Worm (Caenorhabditis elegans): ENCODE results near the gene snx-17.

Gene snx-17

DNA sequence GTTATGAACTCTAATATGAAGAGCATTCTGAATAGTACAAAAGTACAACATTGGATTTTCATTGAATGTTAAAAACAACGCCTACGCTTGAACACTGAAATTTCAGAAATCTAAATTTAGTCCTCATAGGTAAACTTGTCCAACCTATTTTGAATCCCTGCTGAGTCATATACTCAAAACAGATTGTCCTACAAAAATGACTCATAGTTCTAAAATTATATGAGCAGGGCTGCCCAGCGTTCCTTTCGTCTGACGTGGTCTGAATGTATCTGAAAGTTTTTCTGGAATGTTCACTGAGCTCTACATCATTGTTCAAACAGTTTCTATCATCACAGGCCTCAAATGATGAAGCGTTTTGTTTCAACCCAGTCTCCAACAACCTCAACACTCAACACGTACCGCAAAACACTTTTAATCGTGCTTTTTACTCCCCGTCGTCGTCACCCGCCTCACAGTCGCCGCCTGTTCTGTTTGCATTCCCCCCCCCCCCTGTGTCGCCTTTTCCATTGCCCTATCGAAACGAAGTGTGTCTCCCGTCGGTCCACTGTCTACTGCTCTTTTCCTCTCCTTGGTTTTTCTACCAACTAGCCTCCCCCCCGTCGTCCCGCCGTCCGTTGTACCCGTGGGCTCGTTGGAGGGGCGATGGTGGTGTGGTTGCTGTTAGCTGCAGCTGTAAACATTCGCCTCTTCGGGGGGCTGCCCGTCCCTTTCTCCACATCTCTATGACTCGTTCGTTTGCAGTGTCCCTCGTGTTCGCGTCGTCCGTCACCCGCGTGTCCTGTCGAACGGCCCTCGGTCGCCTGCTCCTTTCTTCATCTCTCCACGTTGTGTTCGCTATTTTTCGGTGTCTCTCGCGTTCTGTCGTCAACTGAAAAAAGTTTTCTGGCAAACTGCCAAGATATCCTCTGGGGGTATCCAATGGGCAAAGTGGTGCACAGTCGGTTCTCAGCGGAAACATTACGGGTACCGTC, 22.0 kb upstream of the snx-17 start:
- TF ChIP-seq nhr-2 (tag; optimal IDR thresholded peaks at IDR 0.05): peak; percentile 0
- TF ChIP-seq nhr-28 (tag; optimal IDR thresholded peaks at IDR 0.05): no peak
- TF ChIP-seq sptf-1 (tag; optimal IDR thresholded peaks at IDR 0.05): peak; percentile 62
- no peak for TF ChIP-seq unc-39 (tag; optimal IDR thresholded peaks at IDR 0.05)
- TF ChIP-seq ces-1 (GFP tag; optimal IDR thresholded peaks at IDR 0.05): no peak
- TF ChIP-seq lsy-2 (tag; optimal IDR thresholded peaks at IDR 0.05): no peak
- TF ChIP-seq elt-3 (tag; optimal IDR thresholded peaks at IDR 0.05): no peak
- no peak for TF ChIP-seq snpc-4 (tag; optimal IDR thresholded peaks at IDR 0.05)
- TF ChIP-seq nhr-12 (tag; optimal IDR thresholded peaks at IDR 0.05): peak; percentile 49
- no peak for TF ChIP-seq mab-5 (tag; optimal IDR thresholded peaks at IDR 0.05)
- peak; percentile 81 for TF ChIP-seq M03D4.4 (tag; optimal IDR thresholded peaks at IDR 0.05)
- TF ChIP-seq sem-2 (GFP tag; optimal IDR thresholded peaks at IDR 0.05): no peak
- TF ChIP-seq hlh-1 (tag; optimal IDR thresholded peaks at IDR 0.05): peak; percentile 60
- no peak for TF ChIP-seq tbx-8 (GFP tag; optimal IDR thresholded peaks at IDR 0.05)
- TF ChIP-seq elt-1 (tag; optimal IDR thresholded peaks at IDR 0.05; ENCODE audit: borderline replicate concordance, insufficient read depth): peak; percentile 25
- peak; percentile 60 for TF ChIP-seq mls-2 (tag; optimal IDR thresholded peaks at IDR 0.05)
- TF ChIP-seq lin-13 (tag; optimal IDR thresholded peaks at IDR 0.05): peak; percentile 51
- TF ChIP-seq lin-32 (GFP tag; optimal IDR thresholded peaks at IDR 0.05): peak; percentile 31
- no peak for TF ChIP-seq ceh-43 (GFP tag; optimal IDR thresholded peaks at IDR 0.05)
- TF ChIP-seq ham-2 (GFP tag; optimal IDR thresholded peaks at IDR 0.05): peak; percentile 94
- no peak for TF ChIP-seq zip-8 (tag; optimal IDR thresholded peaks at IDR 0.05)
- TF ChIP-seq unc-62 (GFP tag; optimal IDR thresholded peaks at IDR 0.05): peak; percentile 70
- peak; percentile 37 for TF ChIP-seq pha-4 (tag; optimal IDR thresholded peaks at IDR 0.05)
- TF ChIP-seq cnd-1 (tag; optimal IDR thresholded peaks at IDR 0.05): peak; percentile 53
- no peak for TF ChIP-seq nhr-237 (tag; optimal IDR thresholded peaks at IDR 0.05)
- TF ChIP-seq bed-3 (GFP tag; optimal IDR thresholded peaks at IDR 0.05): no peak
- TF ChIP-seq unc-120 (tag; optimal IDR thresholded peaks at IDR 0.05; ENCODE audit: poor library complexity, severe bottlenecking): peak; percentile 66
- TF ChIP-seq mep-1 (tag; optimal IDR thresholded peaks at IDR 0.05): peak; percentile 25
- peak; percentile 39 for TF ChIP-seq ztf-11 (tag; optimal IDR thresholded peaks at IDR 0.05)
- no peak for TF ChIP-seq blmp-1 (tag; optimal IDR thresholded peaks at IDR 0.05)
- TF ChIP-seq ceh-39 (tag; optimal IDR thresholded peaks at IDR 0.05): no peak
- TF ChIP-seq nhr-76 (tag; optimal IDR thresholded peaks at IDR 0.05): no peak
- TF ChIP-seq flh-1 (GFP tag; optimal IDR thresholded peaks at IDR 0.05): no peak
- peak; percentile 69 for TF ChIP-seq drap-1 (GFP tag; optimal IDR thresholded peaks at IDR 0.05)
- no peak for TF ChIP-seq ceh-83 (GFP tag; optimal IDR thresholded peaks at IDR 0.05)

DNA sequence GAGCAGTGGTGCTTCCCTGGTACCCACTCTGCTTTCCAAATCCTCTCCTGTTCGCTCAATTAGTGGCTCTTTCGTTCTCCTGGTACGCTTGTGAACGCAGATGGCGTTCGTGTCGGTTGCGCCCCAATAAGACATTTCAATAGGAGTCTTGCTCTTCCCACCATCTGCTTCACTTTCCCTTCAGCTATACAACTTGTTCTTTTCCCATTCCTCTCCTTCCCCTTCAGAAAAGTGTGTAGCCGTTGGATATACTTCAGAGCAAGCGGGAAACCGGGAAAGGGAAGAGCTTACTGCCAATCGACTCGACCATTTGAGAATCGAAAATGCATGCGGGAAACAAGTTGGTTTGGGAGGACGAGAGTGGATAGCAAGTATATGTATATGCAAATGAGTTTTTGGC, 21.1 kb upstream of the snx-17 start:
- no peak for TF ChIP-seq hlh-1 (tag; optimal IDR thresholded peaks at IDR 0.05)
- peak; percentile 53 for TF ChIP-seq lin-32 (GFP tag; optimal IDR thresholded peaks at IDR 0.05)
- peak; percentile 91 for TF ChIP-seq cnd-1 (tag; optimal IDR thresholded peaks at IDR 0.05)
- TF ChIP-seq ces-1 (GFP tag; optimal IDR thresholded peaks at IDR 0.05): peak; percentile 71

DNA sequence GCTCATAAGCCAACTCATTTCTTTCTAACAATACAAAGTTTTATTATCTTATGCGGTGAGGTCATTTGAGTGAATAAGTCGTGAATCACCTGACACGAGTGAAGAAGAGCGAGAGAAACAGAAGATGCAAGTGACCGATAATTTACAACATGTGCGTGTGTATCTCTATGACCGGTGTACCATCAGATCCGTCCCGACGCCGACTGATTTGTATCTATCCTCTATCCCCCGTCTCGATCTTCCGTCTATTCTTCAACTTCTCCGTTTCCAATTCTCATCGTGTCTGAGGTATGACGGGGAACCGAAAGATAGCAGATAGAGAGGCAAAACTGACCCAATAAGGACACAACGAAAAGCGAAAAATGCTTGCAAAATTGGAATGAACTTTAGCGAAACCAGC, 19.3 kb upstream of the snx-17 start, which contains the start of gene F09A5.3:
TSS of gene F09A5.3 (plus strand) at position 162 of the 400 bp plus-strand sequence.
- TF ChIP-seq elt-3 (tag; optimal IDR thresholded peaks at IDR 0.05) (peak; percentile 11), sem-2 (GFP tag; optimal IDR thresholded peaks at IDR 0.05) (no peak), elt-1 (tag; optimal IDR thresholded peaks at IDR 0.05; ENCODE audit: borderline replicate concordance, insufficient read depth) (peak; percentile 98), nhr-2 (tag; optimal IDR thresholded peaks at IDR 0.05) (peak; percentile 59), ham-2 (GFP tag; optimal IDR thresholded peaks at IDR 0.05) (peak; percentile 82), mep-1 (tag; optimal IDR thresholded peaks at IDR 0.05) (no peak), nhr-28 (tag; optimal IDR thresholded peaks at IDR 0.05) (no peak), lin-13 (tag; optimal IDR thresholded peaks at IDR 0.05) (no peak), hlh-1 (tag; optimal IDR thresholded peaks at IDR 0.05) (peak; percentile 76), unc-62 (GFP tag; optimal IDR thresholded peaks at IDR 0.05) (peak; percentile 76), lsy-2 (tag; optimal IDR thresholded peaks at IDR 0.05) (no peak), sptf-1 (tag; optimal IDR thresholded peaks at IDR 0.05) (no peak), blmp-1 (tag; optimal IDR thresholded peaks at IDR 0.05) (peak; percentile 6)
